Worm (Caenorhabditis elegans) whole organism, L4 larva: Measurements from ENCODE around the gene F42A9.8.

Source experiments
- F10B5.3 ChIP-seq: sonication (generic microtip); optimal IDR thresholded peaks from 2 replicates; lab custom pipeline; 2016; ENCODE audit warnings: mild to moderate bottlenecking, missing genetic modification characterization, missing compliant biosample characterization
- F37D6.2 ChIP-seq: sonication (generic microtip); optimal IDR thresholded peaks from 2 replicates; lab custom pipeline; 2016; ENCODE audit warnings: mild to moderate bottlenecking, missing genetic modification characterization, missing compliant biosample characterization
- R02D3.7 ChIP-seq: fragments of 150-350 bp; sonication (generic microtip); optimal IDR thresholded peaks from 3 replicates; lab custom pipeline; 2014; ENCODE audit warnings: missing biosample characterization, missing genetic modification characterization
- T20F7.1 ChIP-seq: fragments of 200-800 bp; sonication (Bioruptor generic); optimal IDR thresholded peaks from 2 replicates; lab custom pipeline; 2018; ENCODE audit warnings: mild to moderate bottlenecking, missing genetic modification characterization, missing compliant biosample characterization
- Y105C5A.15 ChIP-seq: fragments of 200-800 bp; sonication (Bioruptor generic); IDR thresholded peaks from 2 replicates; pipeline ENCODE4 v1.3.6; 2022; ENCODE audit warnings: missing genetic modification characterization, missing compliant biosample characterization
- Y48G9A.11 ChIP-seq: fragments of 200-800 bp; sonication (Bioruptor generic); IDR thresholded peaks from 2 replicates; pipeline ENCODE4 v1.3.6; 2022; ENCODE audit warnings: missing genetic modification reagents, missing genetic modification characterization, missing compliant biosample characterization
- Y5F2A.4 ChIP-seq: fragments of 200-800 bp; sonication (Bioruptor generic); optimal IDR thresholded peaks from 2 replicates; lab custom pipeline; 2018; ENCODE audit warnings: mild to moderate bottlenecking, missing genetic modification characterization, missing compliant biosample characterization
- Y75B8A.6 ChIP-seq: fragments of 200-800 bp; sonication (Bioruptor generic); IDR thresholded peaks from 2 replicates; pipeline ENCODE4 v1.3.6; 2022; ENCODE audit warnings: missing genetic modification reagents, missing genetic modification characterization, missing compliant biosample characterization
- aha-1 ChIP-seq: fragments of 150-350 bp; peaks from one replicate; lab custom pipeline; 2014; ENCODE audit warnings: missing biosample characterization, missing genetic modification characterization
- aly-2 ChIP-seq: sonication (generic microtip); optimal IDR thresholded peaks from 2 replicates; lab custom pipeline; 2018; ENCODE audit warnings: missing biosample characterization, missing genetic modification characterization
- arid-1 ChIP-seq: fragments of 200-800 bp; sonication (Bioruptor generic); conservative IDR thresholded peaks from 2 replicates; pipeline ENCODE4 v1.3.6; 2022; ENCODE audit warnings: missing genetic modification reagents, missing genetic modification characterization, missing compliant biosample characterization
- attf-4 ChIP-seq: sonication (generic microtip); optimal IDR thresholded peaks from 3 replicates; lab custom pipeline; 2017; ENCODE audit warnings: missing biosample characterization, missing genetic modification characterization
- ctbp-1 ChIP-seq: fragments of 200-800 bp; sonication (Bioruptor generic); IDR thresholded peaks from 2 replicates; pipeline ENCODE4 v1.3.6; 2022; ENCODE audit warnings: missing genetic modification reagents, missing genetic modification characterization, missing compliant biosample characterization
- daf-12 ChIP-seq: fragments of 150-350 bp; optimal IDR thresholded peaks from 2 replicates; lab custom pipeline; 2014; ENCODE audit warnings: missing biosample characterization, missing genetic modification reagents, missing genetic modification characterization
- daf-16 ChIP-seq, 3 experiments: sonication (generic microtip); optimal IDR thresholded peaks; 2 replicates each; lab custom pipeline; 2016 to 2017; ENCODE audit warnings: missing genetic modification characterization in 3 of 3, missing genetic modification reagents in 3 of 3, mild to moderate bottlenecking in 2 of 3, missing compliant biosample characterization in 2 of 3, missing biosample characterization in 1 of 3, moderate library complexity in 1 of 3
- daf-19 ChIP-seq: fragments of 200-800 bp; sonication (Bioruptor generic); conservative IDR thresholded peaks from 2 replicates; pipeline ENCODE4 v1.3.6; 2022; ENCODE audit warnings: missing genetic modification characterization, missing compliant biosample characterization
- dmd-6 ChIP-seq: fragments of 200-800 bp; sonication (Bioruptor generic); IDR thresholded peaks from 2 replicates; pipeline ENCODE4 v1.3.6; 2022; ENCODE audit warnings: missing genetic modification reagents, missing genetic modification characterization, missing compliant biosample characterization
- duxl-1 ChIP-seq: sonication (generic microtip); optimal IDR thresholded peaks from 2 replicates; lab custom pipeline; 2016; ENCODE audit warnings: mild to moderate bottlenecking, missing genetic modification characterization, moderate library complexity, missing compliant biosample characterization; ENCODE audit not compliant: poor library complexity
- dve-1 ChIP-seq: sonication (generic microtip); optimal IDR thresholded peaks from 2 replicates; lab custom pipeline; 2017; ENCODE audit warnings: antibody characterized with exemption, mild to moderate bottlenecking, missing genetic modification characterization, missing compliant biosample characterization; ENCODE audit not compliant: insufficient read depth
- egl-43 ChIP-seq: fragments of 200-800 bp; sonication (Bioruptor generic); IDR thresholded peaks from 2 replicates; pipeline ENCODE4 v1.3.6; 2022; ENCODE audit warnings: missing genetic modification reagents, missing genetic modification characterization, missing compliant biosample characterization
- fkh-10 ChIP-seq: fragments of 150-350 bp; optimal IDR thresholded peaks from 2 replicates; lab custom pipeline; 2014; ENCODE audit warnings: missing biosample characterization, missing genetic modification reagents, missing genetic modification characterization
- gei-8 ChIP-seq: fragments of 200-800 bp; sonication (Bioruptor generic); optimal IDR thresholded peaks from 2 replicates; lab custom pipeline; 2018; ENCODE audit warnings: mild to moderate bottlenecking, missing genetic modification characterization, missing compliant biosample characterization
- hlh-11 ChIP-seq: fragments of 200-800 bp; sonication (Bioruptor generic); optimal IDR thresholded peaks from 2 replicates; lab custom pipeline; 2018; ENCODE audit warnings: mild to moderate bottlenecking, missing genetic modification characterization, missing compliant biosample characterization
- hmg-1.1 ChIP-seq: fragments of 200-800 bp; sonication (Bioruptor generic); IDR thresholded peaks from 2 replicates; pipeline ENCODE4 v1.3.6; 2022; ENCODE audit warnings: missing genetic modification reagents, missing genetic modification characterization, missing compliant biosample characterization
- jun-1 ChIP-seq: fragments of 150-350 bp; optimal IDR thresholded peaks from 2 replicates; lab custom pipeline; 2014; ENCODE audit warnings: missing biosample characterization, missing genetic modification reagents, missing genetic modification characterization
- lin-13 ChIP-seq: fragments of 150-350 bp; optimal IDR thresholded peaks from 2 replicates; lab custom pipeline; 2014; ENCODE audit warnings: missing biosample characterization, missing genetic modification reagents, missing genetic modification characterization
- lin-29 ChIP-seq: fragments of 200-800 bp; sonication (Bioruptor generic); IDR thresholded peaks from 2 replicates; pipeline ENCODE4 v1.3.6; 2022; ENCODE audit warnings: missing genetic modification reagents, missing genetic modification characterization, missing compliant biosample characterization
- lin-38 ChIP-seq: fragments of 200-800 bp; sonication (Bioruptor generic); IDR thresholded peaks from 2 replicates; pipeline ENCODE4 v1.3.6; 2022; ENCODE audit warnings: missing genetic modification reagents, missing genetic modification characterization, missing compliant biosample characterization
- lsy-2 ChIP-seq, 2 experiments: fragments of 150-350 bp in 1 of 2; sonication (generic microtip) in 1 of 2; optimal IDR thresholded peaks; 2 replicates each; lab custom pipeline; 2014 to 2017; ENCODE audit warnings: missing biosample characterization in 2 of 2, missing genetic modification characterization in 2 of 2
- mdl-1 ChIP-seq, 2 experiments: fragments of 150-350 bp in 1 of 2; sonication (generic microtip) in 1 of 2; optimal IDR thresholded peaks; 2 replicates each; lab custom pipeline; 2014 to 2017; ENCODE audit warnings: missing biosample characterization in 2 of 2, missing genetic modification characterization in 2 of 2
- mep-1 ChIP-seq: fragments of 150-350 bp; sonication (generic microtip); optimal IDR thresholded peaks from 3 replicates; lab custom pipeline; 2014; ENCODE audit warnings: missing biosample characterization, missing genetic modification characterization
- mxl-3 ChIP-seq: fragments of 200-800 bp; sonication (Bioruptor generic); optimal IDR thresholded peaks from 2 replicates; lab custom pipeline; 2018; ENCODE audit warnings: mild to moderate bottlenecking, missing genetic modification characterization, missing compliant biosample characterization
- nhr-102 ChIP-seq: sonication (generic microtip); optimal IDR thresholded peaks from 2 replicates; lab custom pipeline; 2016; ENCODE audit warnings: mild to moderate bottlenecking, missing genetic modification characterization, moderate library complexity, missing compliant biosample characterization
- nhr-25 ChIP-seq: sonication (generic microtip); optimal IDR thresholded peaks from 2 replicates; lab custom pipeline; 2017; ENCODE audit warnings: missing genetic modification characterization, mild to moderate bottlenecking, missing compliant biosample characterization, antibody characterized with exemption, moderate library complexity, borderline replicate concordance; ENCODE audit not compliant: insufficient read depth
- nhr-28 ChIP-seq: fragments of 150-350 bp; optimal IDR thresholded peaks from 2 replicates; lab custom pipeline; 2014; ENCODE audit warnings: missing biosample characterization, missing genetic modification characterization
- nhr-48 ChIP-seq: sonication (generic microtip); optimal IDR thresholded peaks from 2 replicates; lab custom pipeline; 2016; ENCODE audit warnings: mild to moderate bottlenecking, missing genetic modification characterization, missing compliant biosample characterization
- nhr-6 ChIP-seq: fragments of 150-350 bp; optimal IDR thresholded peaks from 2 replicates; lab custom pipeline; 2014; ENCODE audit warnings: missing biosample characterization, missing genetic modification characterization
- nhr-77 ChIP-seq: fragments of 150-350 bp; optimal IDR thresholded peaks from 2 replicates; lab custom pipeline; 2014; ENCODE audit warnings: missing biosample characterization, missing genetic modification characterization
- php-3 ChIP-seq: fragments of 200-800 bp; sonication (Bioruptor generic); IDR thresholded peaks from 2 replicates; pipeline ENCODE4 v1.3.6; 2022; ENCODE audit warnings: missing genetic modification reagents, missing genetic modification characterization, missing compliant biosample characterization
- rbr-2 ChIP-seq: sonication (generic microtip); optimal IDR thresholded peaks from 2 replicates; lab custom pipeline; 2016; ENCODE audit warnings: missing genotype, missing genetic modification characterization, missing compliant biosample characterization
- sdz-12 ChIP-seq: fragments of 200-800 bp; sonication (Bioruptor generic); optimal IDR thresholded peaks from 2 replicates; lab custom pipeline; 2018; ENCODE audit warnings: mild to moderate bottlenecking, missing genetic modification characterization, missing compliant biosample characterization
- skn-1 ChIP-seq: fragments of 150-350 bp; optimal IDR thresholded peaks from 2 replicates; lab custom pipeline; 2014; ENCODE audit warnings: missing biosample characterization, missing genetic modification characterization
- snpc-1.2 ChIP-seq: fragments of 200-800 bp; sonication (Bioruptor generic); IDR thresholded peaks from 2 replicates; pipeline ENCODE4 v1.3.6; 2022; ENCODE audit warnings: missing genetic modification reagents, missing genetic modification characterization, missing compliant biosample characterization
- spr-1 ChIP-seq: sonication (generic microtip); optimal IDR thresholded peaks from 2 replicates; lab custom pipeline; 2016; ENCODE audit warnings: mild to moderate bottlenecking, missing genetic modification characterization, missing compliant biosample characterization
- unc-39 ChIP-seq: sonication (generic microtip); optimal IDR thresholded peaks from 2 replicates; lab custom pipeline; 2017; ENCODE audit warnings: missing biosample characterization, missing genetic modification characterization
- zag-1 ChIP-seq: fragments of 150-350 bp; optimal IDR thresholded peaks from 2 replicates; lab custom pipeline; 2014; ENCODE audit warnings: missing biosample characterization, missing genetic modification characterization
- zfp-2 ChIP-seq: sonication (generic microtip); optimal IDR thresholded peaks from 2 replicates; lab custom pipeline; 2016; ENCODE audit warnings: mild to moderate bottlenecking, missing genetic modification characterization, missing compliant biosample characterization

Gene F42A9.8

ce11 chrIV:8625730-8626129, 7.1 kb upstream of the F42A9.8 start:
- TF ChIP-seq attf-4 (tag; lab: Kevin White, UChicago) (no peak), aly-2 (tag; lab: Kevin White, UChicago) (no peak), fkh-10 (GFP tag; lab: Kevin White, UChicago) (no peak), jun-1 (tag; lab: Kevin White, UChicago) (no peak), ctbp-1 (GFP tag; lab: Robert Waterston, UW) (no peak), rbr-2 (tag; lab: Kevin White, UChicago) (no peak), dve-1 (tag; lab: Kevin White, UChicago) (no peak), Y105C5A.15 (GFP tag; lab: Robert Waterston, UW) (no peak), R02D3.7 (tag; lab: Kevin White, UChicago) (no peak), lin-13 (GFP tag; lab: Kevin White, UChicago) (no peak), gei-8 (GFP tag; lab: Kevin White, UChicago) (no peak), daf-19 (GFP tag; lab: Robert Waterston, UW) (no peak), zfp-2 (tag; lab: Kevin White, UChicago) (no peak), php-3 (GFP tag; lab: Robert Waterston, UW) (no peak), daf-12 (no peak), duxl-1 (tag; lab: Kevin White, UChicago) (no peak), F37D6.2 (tag; lab: Kevin White, UChicago) (no peak), mep-1 (tag; lab: Kevin White, UChicago) (no peak), unc-39 (no peak)

ce11 chrIV:8620102-8620733, 1.6 kb upstream of the F42A9.8 start, which contains the start of gene lin-49:
lin-49 (plus strand) TSS chrIV:8620683.
- no peak for TF ChIP-seq snpc-1.2 (GFP tag; lab: Robert Waterston, UW)
- peak; percentile 88 for TF ChIP-seq mep-1 (tag; lab: Kevin White, UChicago)
- TF ChIP-seq zag-1 (tag; lab: Kevin White, UChicago): no peak
- peak; percentile 41 for TF ChIP-seq nhr-25
- TF ChIP-seq spr-1 (tag; lab: Kevin White, UChicago): no peak
- TF ChIP-seq hmg-1.1 (GFP tag; lab: Robert Waterston, UW): peak; percentile 81
- no peak for TF ChIP-seq aha-1 (tag; lab: Kevin White, UChicago)
- no peak for TF ChIP-seq skn-1
- no peak for TF ChIP-seq zfp-2 (tag; lab: Kevin White, UChicago)
- no peak for TF ChIP-seq Y5F2A.4 (GFP tag; lab: Kevin White, UChicago)
- TF ChIP-seq hlh-11 (tag; lab: Kevin White, UChicago): peak; percentile 86
- peak; percentile 43 to 82 for TF ChIP-seq lsy-2 (tag; optimal IDR thresholded peaks at IDR 0.05; lab: Kevin White, UChicago)
- TF ChIP-seq Y48G9A.11: no peak
- TF ChIP-seq nhr-28 (tag; lab: Kevin White, UChicago): peak; percentile 84
- TF ChIP-seq lin-29 (GFP tag; lab: Robert Waterston, UW): no peak
- no peak for TF ChIP-seq sdz-12
- TF ChIP-seq egl-43: no peak
- peak; percentile 58 for TF ChIP-seq T20F7.1 (GFP tag; lab: Kevin White, UChicago)
- peak; percentile 68 for TF ChIP-seq mxl-3 (GFP tag; lab: Kevin White, UChicago)
- peak; percentile 56 for TF ChIP-seq rbr-2 (tag; lab: Kevin White, UChicago)
- peak; percentile 44 for TF ChIP-seq lin-38 (GFP tag; lab: Robert Waterston, UW)
- peak; percentile 12 for TF ChIP-seq nhr-48 (tag; lab: Kevin White, UChicago)
- peak; percentile 62 for TF ChIP-seq dmd-6
- TF ChIP-seq dve-1 (tag; lab: Kevin White, UChicago): peak; percentile 87
- TF ChIP-seq F10B5.3: no peak
- no peak for TF ChIP-seq daf-12
- peak; percentile 62 for TF ChIP-seq nhr-77
- peak; percentile 76 for TF ChIP-seq nhr-6 (tag; lab: Kevin White, UChicago)
- TF ChIP-seq arid-1 (GFP tag; lab: Robert Waterston, UW): 0 out of 2 replicates have a peak, but pooled peaks have one; percentile 11
- 0 out of 2 replicates have a peak, but pooled peaks have one; percentile 42 for TF ChIP-seq ctbp-1 (GFP tag; lab: Robert Waterston, UW)
- TF ChIP-seq Y75B8A.6 (GFP tag; lab: Robert Waterston, UW): no peak
- TF ChIP-seq lin-13 (GFP tag; lab: Kevin White, UChicago): peak; percentile 47
- TF ChIP-seq daf-16 (GFP tag; optimal IDR thresholded peaks at IDR 0.05; lab: Kevin White, UChicago): peak in 1 of 2 experiments; percentile 79
- peak; percentile 80 for TF ChIP-seq daf-16 (tag; optimal IDR thresholded peaks at IDR 0.05; lab: Kevin White, UChicago)
- TF ChIP-seq mdl-1 (tag; optimal IDR thresholded peaks at IDR 0.05; lab: Kevin White, UChicago): peak; percentile 9 to 83
- peak; percentile 20 for TF ChIP-seq nhr-102
